Fruit fly (Drosophila melanogaster) whole organism: ENCODE measurements around the gene CAH8.

Experiments
- CG8478 ChIP-seq: fragments of >200 bp; optimal IDR thresholded peaks from 2 replicates; lab custom pipeline; 2018; ENCODE audit warnings: inconsistent platforms
- Dll ChIP-seq: fragments of >200 bp; optimal IDR thresholded peaks from 2 replicates; lab custom pipeline; 2017
- EcR ChIP-seq, 2 experiments: fragments of >200 bp; optimal IDR thresholded peaks; 2 replicates each; lab custom pipeline; 2017; ENCODE audit warnings: missing biosample characterization in 2 of 2, missing genetic modification characterization in 2 of 2, missing genetic modification reagents in 2 of 2
- psq ChIP-seq: fragments of >200 bp; optimal IDR thresholded peaks from 2 replicates; lab custom pipeline; 2017
- usp ChIP-seq: fragments of >200 bp; optimal IDR thresholded peaks from 2 replicates; lab custom pipeline; 2017; ENCODE audit warnings: missing biosample characterization, missing genetic modification characterization, mixed read lengths

DNA sequence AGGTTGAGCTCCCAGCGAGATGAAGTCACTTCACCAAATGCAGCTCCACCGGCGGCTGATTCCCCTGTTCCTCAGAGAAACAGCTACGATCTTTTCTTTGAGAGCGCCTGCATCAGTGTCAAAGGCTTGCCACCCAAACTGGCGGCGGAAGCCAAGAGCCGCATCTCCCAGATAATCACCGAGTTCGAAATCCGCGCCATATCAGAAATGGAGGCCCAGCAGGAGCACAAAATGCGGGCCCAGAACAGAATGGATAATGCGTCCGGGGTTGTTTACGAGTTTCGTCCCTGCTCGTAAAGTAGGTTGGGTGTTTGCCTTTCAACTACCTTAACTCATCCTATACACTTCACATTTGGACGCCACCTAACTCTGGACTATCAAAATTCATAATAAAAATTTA, 7.8 kb downstream of the CAH8 start, which contains the start of gene Gpdh3:
- TF ChIP-seq usp (no peak), EcR (GFP tag; optimal IDR thresholded peaks at IDR 0.05; lab: Kevin White, UChicago) (no peak), Dll (lab: Kevin White, UChicago) (no peak), psq (lab: Kevin White, UChicago) (no peak), CG8478 (lab: Kevin White, UChicago) (no peak)
